Fruit fly (Drosophila melanogaster) whole organism, embryonic: ENCODE data around the gene Trim9.

ENCODE experiments used
- Antp ChIP-seq: fragments of 200-800 bp; sonication (Bioruptor generic); optimal IDR thresholded peaks from 3 replicates; lab custom pipeline; 2016; ENCODE audit warnings: missing biosample characterization, missing genetic modification characterization
- Asciz ChIP-seq: fragments of 200-800 bp; sonication (Bioruptor generic); optimal IDR thresholded peaks from 2 replicates; lab custom pipeline; 2017; ENCODE audit warnings: missing biosample characterization, mild to moderate bottlenecking, missing genetic modification characterization, missing genetic modification reagents
- BEAF-32 ChIP-seq: fragments of 200-800 bp; sonication (Bioruptor generic); optimal IDR thresholded peaks from 3 replicates; lab custom pipeline; 2017; ENCODE audit warnings: missing biosample characterization, missing genetic modification characterization, mild to moderate bottlenecking, moderate library complexity, missing genetic modification reagents
- CG11695 ChIP-seq: fragments of 200-800 bp; sonication (Bioruptor generic); IDR thresholded peaks from 3 replicates; pipeline ENCODE4 v1.3.6; 2022; ENCODE audit warnings: missing biosample characterization, missing genetic modification characterization
- CG11696 ChIP-seq: fragments of 200-800 bp; sonication (Bioruptor generic); IDR thresholded peaks from 2 replicates; pipeline ENCODE4 v1.3.6; 2022; ENCODE audit warnings: missing biosample characterization, missing genetic modification characterization
- CG15073 ChIP-seq: fragments of 200-800 bp; sonication (Bioruptor generic); optimal IDR thresholded peaks from 2 replicates; lab custom pipeline; 2016; ENCODE audit warnings: missing biosample characterization, missing genetic modification characterization
- CG16779 ChIP-seq: fragments of 200-800 bp; sonication (Bioruptor generic); IDR thresholded peaks from 2 replicates; pipeline ENCODE4 v1.3.6; 2022; ENCODE audit warnings: missing biosample characterization, missing genetic modification characterization
- CG18599 ChIP-seq: fragments of 200-800 bp; sonication (Bioruptor generic); optimal IDR thresholded peaks from 3 replicates; lab custom pipeline; 2017; ENCODE audit warnings: missing biosample characterization, missing genetic modification characterization, mild to moderate bottlenecking, moderate library complexity, missing genetic modification reagents
- CG30403 ChIP-seq: fragments of 200-800 bp; sonication (Bioruptor generic); optimal IDR thresholded peaks from 3 replicates; lab custom pipeline; 2016; ENCODE audit warnings: missing biosample characterization, missing genetic modification characterization
- CG4404 ChIP-seq: fragments of 200-800 bp; sonication (Bioruptor generic); IDR thresholded peaks from 2 replicates; pipeline ENCODE4 v1.3.6; 2022; ENCODE audit warnings: missing biosample characterization, missing genetic modification characterization
- CG8290 ChIP-seq, 3 experiments: fragments of 200-800 bp; sonication (Bioruptor generic); optimal IDR thresholded peaks; 2 replicates each; lab custom pipeline; 2016 to 2019; ENCODE audit warnings: missing biosample characterization in 3 of 3, missing genetic modification characterization in 3 of 3, mild to moderate bottlenecking in 2 of 3, moderate library complexity in 1 of 3
- CG9876 ChIP-seq: fragments of 200-800 bp; sonication (Bioruptor generic); optimal IDR thresholded peaks from 2 replicates; lab custom pipeline; 2016; ENCODE audit warnings: missing biosample characterization, missing genetic modification characterization
- CG9932 ChIP-seq: fragments of 200-800 bp; sonication (Bioruptor generic); IDR thresholded peaks from 2 replicates; pipeline ENCODE4 v1.3.6; 2022; ENCODE audit warnings: missing biosample characterization, missing genetic modification characterization
- CTCF ChIP-seq: fragments of 200-800 bp; sonication (Bioruptor generic); optimal IDR thresholded peaks from 2 replicates; lab custom pipeline; 2017; ENCODE audit warnings: missing biosample characterization, mild to moderate bottlenecking, missing genetic modification characterization, moderate library complexity
- Camta ChIP-seq: fragments of 200-800 bp; sonication (Bioruptor generic); optimal IDR thresholded peaks from 2 replicates; lab custom pipeline; 2016; ENCODE audit warnings: missing biosample characterization, missing genetic modification characterization
- Dbx ChIP-seq: fragments of 200-800 bp; sonication (Bioruptor generic); IDR thresholded peaks from 3 replicates; pipeline ENCODE4 v1.3.6; 2022; ENCODE audit warnings: missing biosample characterization, missing genetic modification characterization
- Doc3 ChIP-seq: fragments of 200-800 bp; sonication (Bioruptor generic); IDR thresholded peaks from 3 replicates; pipeline ENCODE4 v1.3.6; 2022; ENCODE audit warnings: missing biosample characterization, missing genetic modification characterization; ENCODE audit not compliant: partially characterized antibody
- Ets65A ChIP-seq: fragments of 200-800 bp; sonication (Bioruptor generic); peaks from one replicate; lab custom pipeline; 2016; ENCODE audit warnings: missing biosample characterization, missing genetic modification characterization
- H2.0 ChIP-seq: fragments of 200-800 bp; sonication (Bioruptor generic); IDR thresholded peaks from 2 replicates; pipeline ENCODE4 v1.3.6; 2022; ENCODE audit warnings: missing biosample characterization, missing genetic modification characterization
- Lhr ChIP-seq: fragments of 200-800 bp; sonication (Bioruptor generic); optimal IDR thresholded peaks from 3 replicates; lab custom pipeline; 2017; ENCODE audit warnings: mild to moderate bottlenecking, missing biosample characterization, missing genetic modification reagents, missing genetic modification characterization
- Med ChIP-seq: fragments of 200-800 bp; sonication (Bioruptor generic); peaks from one replicate; lab custom pipeline; 2016; ENCODE audit warnings: missing biosample characterization, missing genetic modification characterization, mild to moderate bottlenecking, inconsistent platforms, moderate library complexity
- Meics ChIP-seq: fragments of 200-800 bp; sonication (Bioruptor generic); optimal IDR thresholded peaks from 2 replicates; lab custom pipeline; 2017; ENCODE audit warnings: missing biosample characterization, mild to moderate bottlenecking, missing genetic modification characterization
- chn ChIP-seq: fragments of 200-800 bp; sonication (Bioruptor generic); optimal IDR thresholded peaks from 2 replicates; lab custom pipeline; 2016; ENCODE audit warnings: missing biosample characterization, missing genetic modification characterization
- fru ChIP-seq: fragments of >200 bp; optimal IDR thresholded peaks from 2 replicates; lab custom pipeline; 2017
- nerfin-2 ChIP-seq: fragments of 200-800 bp; sonication (Bioruptor generic); IDR thresholded peaks from 2 replicates; pipeline ENCODE4 v1.3.6; 2022; ENCODE audit warnings: missing biosample characterization, missing genetic modification characterization; ENCODE audit not compliant: partially characterized antibody
- onecut ChIP-seq: fragments of 200-800 bp; sonication (Bioruptor generic); IDR thresholded peaks from 2 replicates; pipeline ENCODE4 v1.3.6; 2022; ENCODE audit warnings: missing biosample characterization, missing genetic modification characterization
- p53 ChIP-seq: fragments of 200-800 bp; sonication (Bioruptor generic); optimal IDR thresholded peaks from 2 replicates; lab custom pipeline; 2016; ENCODE audit warnings: missing biosample characterization, missing genetic modification characterization
- pan ChIP-seq, 4 experiments: fragments of >200 bp in 3 of 4; fragments of 200-800 bp in 1 of 4; sonication (Bioruptor generic) in 1 of 4; optimal IDR thresholded peaks in 3 of 4; IDR thresholded peaks in 1 of 4; 2 replicates each; pipeline versions ENCODE4 v1.3.6 to Lab custom; 2017 to 2022; ENCODE audit warnings: missing biosample characterization in 2 of 4, missing genetic modification characterization in 2 of 4, mixed read lengths in 1 of 4
- prd ChIP-seq, 3 experiments: fragments of >200 bp in 2 of 3; fragments of 200-800 bp in 1 of 3; sonication (Bioruptor generic) in 1 of 3; optimal IDR thresholded peaks in 2 of 3; IDR thresholded peaks in 1 of 3; 2 replicates in 2 of 3; 3 replicates in 1 of 3; pipeline versions ENCODE4 v1.3.6 to Lab custom; 2017 to 2022; ENCODE audit warnings: missing biosample characterization in 1 of 3, missing genetic modification characterization in 1 of 3
- psq ChIP-seq: fragments of 200-800 bp; sonication (Bioruptor generic); optimal IDR thresholded peaks from 2 replicates; lab custom pipeline; 2017; ENCODE audit warnings: missing biosample characterization, missing genetic modification characterization
- sisA ChIP-seq: fragments of 200-800 bp; sonication (Bioruptor generic); IDR thresholded peaks from 2 replicates; pipeline ENCODE4 v1.3.6; 2022; ENCODE audit warnings: missing biosample characterization, missing genetic modification characterization
- ttk ChIP-seq: fragments of 200-800 bp; sonication (Bioruptor generic); IDR thresholded peaks from 2 replicates; pipeline ENCODE4 v2.1.2; 2022; ENCODE audit warnings: missing biosample characterization, missing genetic modification characterization
- wek ChIP-seq: fragments of 200-800 bp; sonication (Bioruptor generic); optimal IDR thresholded peaks from 3 replicates; lab custom pipeline; 2018; ENCODE audit warnings: missing biosample characterization, mild to moderate bottlenecking, missing genetic modification characterization, moderate library complexity

Gene Trim9

dm6 chr2L:10616767-10617166 is 72.1 kb downstream of the Trim9 start (continued):
- peak; percentile 30 for TF ChIP-seq CG8290 (GFP tag; optimal IDR thresholded peaks at IDR 0.05; lab: Kevin White, UChicago)
- TF ChIP-seq CG8290 (tag; optimal IDR thresholded peaks at IDR 0.05; lab: Kevin White, UChicago), result peak in 1 of 2 experiments; percentile 28
- no peak for TF ChIP-seq fru (lab: Kevin White, UChicago)
- peak; percentile 94 for TF ChIP-seq Med (GFP tag; lab: Kevin White, UChicago)

- TF ChIP-seq CTCF (GFP tag; lab: Kevin White, UChicago) (peak; percentile 78), CG4404 (GFP tag; lab: Robert Waterston, UW) (no peak), CG9932 (GFP tag; lab: Robert Waterston, UW) (no peak), CG16779 (GFP tag; lab: Robert Waterston, UW) (no peak), Lhr (GFP tag; lab: Kevin White, UChicago) (no peak), pan (optimal IDR thresholded peaks at IDR 0.05; lab: Kevin White, UChicago) (no peak), pan (GFP tag; optimal IDR thresholded peaks at IDR 0.05 in 1 of 2, IDR thresholded peaks at IDR 0.05 in 1 of 2) (no peak), Ets65A (GFP tag; lab: Kevin White, UChicago) (peak; percentile 45), CG11695 (GFP tag; lab: Robert Waterston, UW) (no peak)
Observed at dm6 chr2L:10625935-10626334, 81.3 kb downstream of the Trim9 start.

DNA sequence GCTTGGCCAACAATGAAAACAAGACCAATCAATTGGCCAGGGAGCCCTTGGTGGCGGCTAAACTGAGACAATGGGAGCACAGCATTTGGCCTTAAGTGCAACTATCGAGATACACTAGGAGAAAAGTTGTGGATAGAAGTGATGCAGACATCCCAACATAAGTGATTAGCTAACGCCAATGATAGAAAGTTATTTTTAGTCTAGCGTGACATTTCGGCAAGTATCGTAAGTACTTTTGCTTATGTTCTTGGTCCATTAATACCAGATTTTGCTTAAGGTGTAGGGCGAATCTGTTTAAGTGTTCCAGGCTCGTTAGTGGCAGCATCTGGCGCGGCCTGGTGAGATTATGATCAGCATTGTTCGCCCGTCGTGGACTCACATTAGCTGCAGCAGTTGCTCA is 88.0 kb downstream of the Trim9 start:
- TF ChIP-seq prd (optimal IDR thresholded peaks at IDR 0.05; lab: Kevin White, UChicago) (no peak), prd (GFP tag; IDR thresholded peaks at IDR 0.05; lab: Robert Waterston, UW) (no peak), H2.0 (GFP tag; lab: Robert Waterston, UW) (no peak), nerfin-2 (GFP tag; lab: Robert Waterston, UW) (no peak), p53 (GFP tag; lab: Kevin White, UChicago) (no peak), CG9876 (GFP tag; lab: Kevin White, UChicago) (no peak), psq (GFP tag; lab: Kevin White, UChicago) (no peak), Camta (GFP tag; lab: Kevin White, UChicago) (no peak), sisA (GFP tag; lab: Robert Waterston, UW) (no peak), CG18599 (GFP tag; lab: Kevin White, UChicago) (no peak), ttk (GFP tag; lab: Robert Waterston, UW) (no peak), CG15073 (GFP tag; lab: Kevin White, UChicago) (no peak), BEAF-32 (GFP tag; lab: Kevin White, UChicago) (no peak), Asciz (no peak)

dm6 chr2L:10638371-10638770 is 93.7 kb downstream of the Trim9 start, which contains the start of gene CG7329:
CG7329 (minus strand) TSS chr2L:10638471.
- TF ChIP-seq Dbx, result no peak
- peak; percentile 81 for TF ChIP-seq Ets65A (GFP tag; lab: Kevin White, UChicago)

DNA sequence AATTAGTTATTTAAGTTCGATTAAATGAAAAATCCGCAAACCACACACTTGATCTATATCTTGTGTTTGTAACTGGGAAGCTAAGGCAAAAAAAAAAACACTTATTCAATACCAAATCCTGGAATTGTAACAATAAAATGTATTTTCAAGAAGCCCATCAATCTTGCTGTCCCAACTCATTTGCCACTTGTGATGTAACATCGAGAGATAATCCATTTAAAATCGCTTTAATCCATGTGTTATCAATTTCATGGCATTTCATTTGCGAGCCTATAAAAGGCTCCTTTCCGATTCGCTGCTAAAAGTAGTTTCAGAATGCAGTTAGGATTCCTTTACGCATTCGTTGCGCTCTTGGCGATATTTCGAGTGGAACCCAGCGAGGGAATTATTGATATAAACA is 94.9 kb downstream of the Trim9 start, which contains the start of gene CG31872:
TSS of gene CG31872 (plus strand) at position 301 of the 400 bp plus-strand sequence.
- TF ChIP-seq wek (GFP tag; lab: Kevin White, UChicago) (no peak), Meics (GFP tag; lab: Kevin White, UChicago) (no peak), chn (GFP tag; lab: Kevin White, UChicago) (no peak), CG11696 (GFP tag; lab: Robert Waterston, UW) (no peak), Doc3 (GFP tag; lab: Robert Waterston, UW) (no peak), Antp (GFP tag; lab: Kevin White, UChicago) (no peak), onecut (no peak), Lhr (GFP tag; lab: Kevin White, UChicago) (no peak), CG30403 (GFP tag; lab: Kevin White, UChicago) (no peak)
- TF ChIP-seq, all 482 proteins: peak for 0
